Fruit fly (Drosophila melanogaster): ENCODE measurements around the gene CG33722.

The CG33722 gene

DNA sequence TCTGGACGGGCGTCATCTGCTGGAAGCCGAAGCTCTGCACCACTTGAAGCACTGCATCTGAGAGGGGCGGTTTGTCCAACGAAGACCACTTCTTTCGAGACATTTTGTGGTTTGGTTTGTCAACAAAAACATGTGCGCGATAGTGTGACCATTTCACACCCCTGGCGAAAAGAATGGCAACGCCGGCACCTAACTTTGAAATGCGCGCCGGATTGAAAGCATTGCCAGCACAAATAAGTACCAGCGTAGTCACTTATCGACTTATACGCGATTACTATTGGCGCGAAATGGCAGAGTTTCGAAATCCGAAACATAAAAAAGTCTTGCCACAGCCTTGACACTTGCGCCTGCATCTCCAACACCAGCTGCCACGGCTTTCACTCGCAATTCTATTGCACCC, 25.9 kb downstream of the CG33722 start, which contains the start of gene CG9630 (continued):
- peak; percentile 13 for TF ChIP-seq CG7928 (GFP tag; optimal IDR thresholded peaks at IDR 0.05)
- TF ChIP-seq cato (GFP tag; optimal IDR thresholded peaks at IDR 0.05; ENCODE audit: borderline replicate concordance): no peak
- TF ChIP-seq CG8765 (GFP tag; IDR thresholded peaks at IDR 0.05): no peak
- TF ChIP-seq nmo (GFP tag; optimal IDR thresholded peaks at IDR 0.05): peak; percentile 10
- peak; percentile 10 for TF ChIP-seq da (GFP tag; optimal IDR thresholded peaks at IDR 0.05)
- no peak for TF ChIP-seq mam (GFP tag; optimal IDR thresholded peaks at IDR 0.05)
- peak; percentile 68; the same call in 2 of the 3 replicates for TF ChIP-seq CG6791 (GFP tag; IDR thresholded peaks at IDR 0.05; ENCODE audit: partially characterized antibody)
- 0 out of 3 replicates have a peak, but pooled peaks have one; percentile 41 for TF ChIP-seq vnd (GFP tag; IDR thresholded peaks at IDR 0.05; ENCODE audit: partially characterized antibody)
- TF ChIP-seq CG43689 (GFP tag; IDR thresholded peaks at IDR 0.05): no peak
- no peak for TF ChIP-seq CG7786 (GFP tag; optimal IDR thresholded peaks at IDR 0.05)
- peak; percentile 1 for TF ChIP-seq ewg (GFP tag; optimal IDR thresholded peaks at IDR 0.05)
- no peak for TF ChIP-seq CG11696 (GFP tag; IDR thresholded peaks at IDR 0.05)
- no peak for TF ChIP-seq org-1 (GFP tag; optimal IDR thresholded peaks at IDR 0.05)
- TF ChIP-seq CG3847 (GFP tag; IDR thresholded peaks at IDR 0.05): peak; percentile 88
- no peak for TF ChIP-seq CG31365 (tag; optimal IDR thresholded peaks at IDR 0.05)
- TF ChIP-seq CG15514 (GFP tag; optimal IDR thresholded peaks at IDR 0.05): peak; percentile 87
- TF ChIP-seq Stat92E (GFP tag; optimal IDR thresholded peaks at IDR 0.05): peak in 1 of 3 experiments; percentile 45
- TF ChIP-seq amos (GFP tag; IDR thresholded peaks at IDR 0.05; ENCODE audit: partially characterized antibody): peak; percentile 69
- peak; percentile 77 for TF ChIP-seq MESR4 (GFP tag; optimal IDR thresholded peaks at IDR 0.05)
- peak; percentile 80 for TF ChIP-seq CG13287 (GFP tag; IDR thresholded peaks at IDR 0.05; ENCODE audit: partially characterized antibody)
- no peak for TF ChIP-seq abd-A (tag; optimal IDR thresholded peaks at IDR 0.05)
- TF ChIP-seq tll (GFP tag; optimal IDR thresholded peaks at IDR 0.05): peak in 1 of 2 experiments; percentile 32
- TF ChIP-seq sna (GFP tag; IDR thresholded peaks at IDR 0.05; ENCODE audit: partially characterized antibody): peak; percentile 71; the same call in 1 of the 2 replicates
- TF ChIP-seq CG2712 (tag; optimal IDR thresholded peaks at IDR 0.05): peak; percentile 24
- TF ChIP-seq CG34224 (GFP tag; IDR thresholded peaks at IDR 0.05; ENCODE audit: partially characterized antibody): peak; percentile 80
- TF ChIP-seq ara (GFP tag; IDR thresholded peaks at IDR 0.05): 0 out of 2 replicates have a peak, but pooled peaks have one; percentile 12
- peak; percentile 93 for TF ChIP-seq CG17186 (GFP tag; optimal IDR thresholded peaks at IDR 0.05)
- peak; percentile 70 for TF ChIP-seq Dll (GFP tag; IDR thresholded peaks at IDR 0.05; ENCODE audit: partially characterized antibody)
- TF ChIP-seq kah (GFP tag; optimal IDR thresholded peaks at IDR 0.05): no peak

DNA sequence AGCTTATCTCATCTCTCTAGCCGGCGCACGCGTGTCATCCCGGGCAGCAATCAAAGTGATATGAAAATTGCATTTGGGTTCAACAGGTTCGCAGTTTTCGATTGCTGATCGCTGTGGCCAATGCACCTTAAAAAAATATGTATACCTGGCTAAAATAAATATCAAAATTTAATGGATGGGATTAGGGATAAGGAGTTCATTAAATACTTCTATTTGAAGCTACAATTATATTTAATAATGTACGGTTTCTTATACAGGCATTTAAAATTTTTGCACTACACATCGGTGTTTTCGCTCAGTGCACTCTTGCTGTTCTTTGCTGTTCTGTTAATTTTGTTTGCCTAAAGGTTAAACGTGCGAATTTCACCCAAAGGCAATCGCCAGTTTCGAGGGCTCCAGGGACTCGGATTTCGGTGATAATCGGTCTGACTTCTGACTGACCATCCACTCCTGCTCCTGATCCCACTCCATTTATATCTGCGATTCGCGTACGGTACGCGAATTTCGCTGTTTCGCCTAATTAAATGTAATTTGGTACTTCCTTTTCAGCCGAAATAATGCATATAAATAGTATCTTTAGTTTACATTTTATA, 28.8 kb downstream of the CG33722 start:
- no peak for TF ChIP-seq ind (GFP tag; optimal IDR thresholded peaks at IDR 0.05)
- TF ChIP-seq Ets65A (GFP tag): peak; percentile 27

DNA sequence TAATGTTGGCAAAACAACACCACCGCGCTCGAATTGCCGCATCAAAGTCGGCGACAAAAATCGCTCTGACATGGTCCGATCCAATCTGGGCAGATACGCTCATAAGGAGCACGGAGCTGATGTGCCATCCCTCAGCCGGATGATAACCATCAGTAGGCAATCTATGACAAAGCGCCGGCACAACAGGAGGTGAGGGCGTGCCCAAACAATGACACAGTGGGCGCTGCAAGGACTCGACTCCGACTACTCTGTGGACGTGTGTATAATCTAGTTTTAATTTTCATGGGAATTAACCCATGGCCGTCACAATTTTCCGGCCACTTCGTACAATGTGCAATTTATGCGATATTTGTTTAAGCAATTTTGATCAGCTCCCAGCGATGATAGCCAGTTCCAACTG, 31.2 kb downstream of the CG33722 start:
- TF ChIP-seq dpn (GFP tag; optimal IDR thresholded peaks at IDR 0.05) (no peak), tll (GFP tag; optimal IDR thresholded peaks at IDR 0.05) (peak in 1 of 2 experiments; percentile 10), CG15479 (GFP tag; optimal IDR thresholded peaks at IDR 0.05) (peak; percentile 32), CG9817 (tag; optimal IDR thresholded peaks at IDR 0.05) (no peak), CG12744 (GFP tag; optimal IDR thresholded peaks at IDR 0.05) (no peak), Usf (GFP tag; optimal IDR thresholded peaks at IDR 0.05) (no peak), CG8388 (GFP tag; optimal IDR thresholded peaks at IDR 0.05) (no peak), D (optimal IDR thresholded peaks at IDR 0.05) (peak; percentile 76), D (GFP tag; optimal IDR thresholded peaks at IDR 0.05) (no peak), mam (GFP tag; optimal IDR thresholded peaks at IDR 0.05) (no peak), zen (tag; optimal IDR thresholded peaks at IDR 0.05) (peak; percentile 89), eyg (GFP tag; optimal IDR thresholded peaks at IDR 0.05) (no peak), fd64A (GFP tag; optimal IDR thresholded peaks at IDR 0.05) (no peak), Atf-2 (GFP tag; optimal IDR thresholded peaks at IDR 0.05) (no peak), twi (tag; optimal IDR thresholded peaks at IDR 0.05) (peak; percentile 77), prd (optimal IDR thresholded peaks at IDR 0.05) (no peak), prd (GFP tag; IDR thresholded peaks at IDR 0.05) (peak; percentile 72; the same call in 2 of the 3 replicates), CG8290 (GFP tag; optimal IDR thresholded peaks at IDR 0.05) (no peak), CG8290 (tag; optimal IDR thresholded peaks at IDR 0.05) (no peak)
